Worm (Caenorhabditis elegans): ENCODE measurements around the gene srab-9.

Gene srab-9

ce11 chrV:3168650-3169049 is 27.6 kb upstream of the srab-9 start, which contains the start of gene C36C5.15:
Gene C36C5.15, minus strand, starts transcription at chrV:3168750.
- TF ChIP-seq sox-2 (GFP tag; IDR thresholded peaks at IDR 0.05) = no peak

- TF ChIP-seq ceh-22 (tag; optimal IDR thresholded peaks at IDR 0.05) (no peak), fkh-6 (tag; optimal IDR thresholded peaks at IDR 0.05) (no peak), madf-2 (tag; optimal IDR thresholded peaks at IDR 0.05) (no peak)
These were observed 25.2 kb upstream of the srab-9 start, which contains the start of gene C36C5.4 for ce11 chrV:3166260-3166659. Gene C36C5.4, plus strand, starts transcription at chrV:3166560.

ce11 chrV:3165438-3165837 is 24.3 kb upstream of the srab-9 start, which contains the start of gene C36C5.14:
Gene C36C5.14, minus strand, starts transcription at chrV:3165538.
- TF ChIP-seq hlh-30 (tag; optimal IDR thresholded peaks at IDR 0.05; ENCODE audit: insufficient read depth) = no peak
- TF ChIP-seq pros-1 (tag; optimal IDR thresholded peaks at IDR 0.05) = no peak
- no peak for TF ChIP-seq fax-1 (tag; optimal IDR thresholded peaks at IDR 0.05)
- no peak for TF ChIP-seq unc-86 (tag; optimal IDR thresholded peaks at IDR 0.05)
- TF ChIP-seq che-1 (tag; optimal IDR thresholded peaks at IDR 0.05) = no peak
- no peak for TF ChIP-seq K09A11.1 (tag; optimal IDR thresholded peaks at IDR 0.05; ENCODE audit: insufficient read depth)
- no peak for TF ChIP-seq hlh-15 (tag; optimal IDR thresholded peaks at IDR 0.05)
- TF ChIP-seq dmd-4 (tag; optimal IDR thresholded peaks at IDR 0.05; ENCODE audit: borderline replicate concordance) = no peak
- no peak for TF ChIP-seq pag-3 (tag; optimal IDR thresholded peaks at IDR 0.05; ENCODE audit: borderline replicate concordance)
- TF ChIP-seq ttx-3 (tag; optimal IDR thresholded peaks at IDR 0.05) = no peak
- TF ChIP-seq tbx-2 (tag; optimal IDR thresholded peaks at IDR 0.05) = no peak
- TF ChIP-seq ceh-31 (tag; optimal IDR thresholded peaks at IDR 0.05) = no peak
- no peak for TF ChIP-seq pqm-1 (tag; optimal IDR thresholded peaks at IDR 0.05)

- TF ChIP-seq rnt-1 (tag; optimal IDR thresholded peaks at IDR 0.05) = no peak
- no peak for TF ChIP-seq hlh-30 (tag; optimal IDR thresholded peaks at IDR 0.05; ENCODE audit: insufficient read depth)
- TF ChIP-seq T23F11.4 (GFP tag; optimal IDR thresholded peaks at IDR 0.05) = no peak
- TF ChIP-seq tbx-2 (tag; optimal IDR thresholded peaks at IDR 0.05) = no peak
- TF ChIP-seq dmd-4 (tag; optimal IDR thresholded peaks at IDR 0.05; ENCODE audit: borderline replicate concordance) = no peak
- TF ChIP-seq ceh-6 (GFP tag; optimal IDR thresholded peaks at IDR 0.05) = no peak
- TF ChIP-seq elt-2 (tag; optimal IDR thresholded peaks at IDR 0.05) = no peak
- no peak for TF ChIP-seq fax-1 (tag; optimal IDR thresholded peaks at IDR 0.05)
- no peak for TF ChIP-seq syd-9 (tag; optimal IDR thresholded peaks at IDR 0.05)
- TF ChIP-seq ceh-19 (GFP tag; optimal IDR thresholded peaks at IDR 0.05) = no peak
- TF ChIP-seq ceh-14 (tag; optimal IDR thresholded peaks at IDR 0.05) = no peak
- no peak for TF ChIP-seq ceh-30 (tag; optimal IDR thresholded peaks at IDR 0.05)
- no peak for TF ChIP-seq ztf-16 (tag; optimal IDR thresholded peaks at IDR 0.05)
These were observed 22.1 kb upstream of the srab-9 start for ce11 chrV:3163143-3163542.

ce11 chrV:3162299-3162698 is 21.2 kb upstream of the srab-9 start:
- TF ChIP-seq nhr-232 (tag; optimal IDR thresholded peaks at IDR 0.05) (no peak), elt-4 (tag; optimal IDR thresholded peaks at IDR 0.05) (no peak), pax-1 (tag; optimal IDR thresholded peaks at IDR 0.05) (no peak), ets-4 (tag; optimal IDR thresholded peaks at IDR 0.05) (no peak), hlh-15 (tag; optimal IDR thresholded peaks at IDR 0.05) (no peak), ceh-48 (tag; optimal IDR thresholded peaks at IDR 0.05) (no peak), ceh-22 (tag; optimal IDR thresholded peaks at IDR 0.05) (no peak), fkh-6 (tag; optimal IDR thresholded peaks at IDR 0.05) (no peak), ttx-3 (tag; optimal IDR thresholded peaks at IDR 0.05) (no peak), mec-3 (tag; optimal IDR thresholded peaks at IDR 0.05; ENCODE audit: borderline replicate concordance) (no peak), C38D4.7 (GFP tag; optimal IDR thresholded peaks at IDR 0.05) (no peak), pat-9 (tag; optimal IDR thresholded peaks at IDR 0.05) (no peak), hlh-6 (tag; optimal IDR thresholded peaks at IDR 0.05) (no peak), rnt-1 (tag; optimal IDR thresholded peaks at IDR 0.05) (no peak), ceh-30 (tag; optimal IDR thresholded peaks at IDR 0.05) (no peak), K02D7.2 (tag; optimal IDR thresholded peaks at IDR 0.05) (no peak), pha-4 (tag; optimal IDR thresholded peaks at IDR 0.05) (no peak)
